Fruit fly (Drosophila melanogaster) S2 (cell line): ENCODE data around the gene CG12121.

Experiments
- CG8478 ChIP-seq: fragments of >200 bp; optimal IDR thresholded peaks from 2 replicates; lab custom pipeline; 2018
- CTCF ChIP-seq, 2 experiments: fragments of >200 bp; optimal IDR thresholded peaks; 2 replicates each; lab custom pipeline; 2018

dm6 chrX:9220434-9220833, 11.7 kb downstream of the CG12121 start:
- TF ChIP-seq CTCF (optimal IDR thresholded peaks at IDR 0.05; lab: Kevin White, UChicago), result no peak
- no peak for TF ChIP-seq CG8478 (lab: Kevin White, UChicago)
